Worm (Caenorhabditis elegans): ENCODE data around the gene K06H6.4.

DNA sequence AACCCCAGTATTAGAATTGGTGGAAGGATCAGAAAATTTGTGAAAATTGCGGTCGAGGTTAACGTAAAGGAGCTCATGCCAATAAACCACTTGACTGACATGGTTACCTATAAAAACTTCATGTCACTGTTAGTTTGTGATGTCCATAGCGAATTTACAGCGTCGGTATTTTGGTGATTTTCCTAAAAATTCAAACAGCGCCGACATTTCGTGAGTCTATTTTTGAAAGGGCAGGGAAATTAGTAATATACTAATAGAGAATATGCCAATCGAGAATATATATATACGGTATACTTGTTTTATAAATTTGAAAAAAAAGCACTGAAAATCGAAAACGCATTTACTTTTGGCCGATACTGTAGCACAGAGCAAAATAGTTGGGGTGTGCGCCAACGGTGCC is 23.0 kb upstream of the K06H6.4 start, which contains the start of gene srx-8:
- TF ChIP-seq ceh-14 (tag; optimal IDR thresholded peaks at IDR 0.05) (no peak), odd-2 (tag; optimal IDR thresholded peaks at IDR 0.05) (no peak), nfya-1 (tag; optimal IDR thresholded peaks at IDR 0.05) (no peak), hlh-15 (tag; optimal IDR thresholded peaks at IDR 0.05) (no peak), elt-2 (tag; optimal IDR thresholded peaks at IDR 0.05) (no peak), C08G9.2 (tag; optimal IDR thresholded peaks at IDR 0.05) (no peak)

All from whole organism, late embryonic.